Worm (Caenorhabditis elegans): Measurements from ENCODE around the gene C43F9.7.

Gene C43F9.7

ce11 chrIV:10617099-10617498 is 23.6 kb upstream of the C43F9.7 start:
- TF ChIP-seq ceh-82 (tag; optimal IDR thresholded peaks at IDR 0.05) (no peak), nhr-25 (tag; optimal IDR thresholded peaks at IDR 0.05) (peak; percentile 92), snpc-4 (tag; optimal IDR thresholded peaks at IDR 0.05) (no peak), hmg-11 (tag; optimal IDR thresholded peaks at IDR 0.05) (no peak), elt-3 (tag; optimal IDR thresholded peaks at IDR 0.05) (no peak), ZK546.5 (tag; optimal IDR thresholded peaks at IDR 0.05) (no peak), nhr-23 (tag; optimal IDR thresholded peaks at IDR 0.05) (peak; percentile 26), eor-1 (tag; optimal IDR thresholded peaks at IDR 0.05) (no peak), nhr-43 (tag; optimal IDR thresholded peaks at IDR 0.05; ENCODE audit: poor library complexity, severe bottlenecking) (peak; percentile 21), ceh-9 (tag; optimal IDR thresholded peaks at IDR 0.05) (no peak), elt-1 (tag; optimal IDR thresholded peaks at IDR 0.05) (no peak), aly-2 (tag; optimal IDR thresholded peaks at IDR 0.05) (no peak), egl-5 (tag; optimal IDR thresholded peaks at IDR 0.05) (no peak), mdl-1 (tag; optimal IDR thresholded peaks at IDR 0.05) (no peak), nhr-28 (tag; optimal IDR thresholded peaks at IDR 0.05) (no peak), tbx-2 (tag; optimal IDR thresholded peaks at IDR 0.05) (no peak), fkh-2 (tag; optimal IDR thresholded peaks at IDR 0.05) (no peak)

- TF ChIP-seq ama-1 (optimal IDR thresholded peaks at IDR 0.05) (no peak), nhr-25 (tag; optimal IDR thresholded peaks at IDR 0.05) (no peak), ZK546.5 (tag; optimal IDR thresholded peaks at IDR 0.05) (no peak), skn-1 (tag; optimal IDR thresholded peaks at IDR 0.05) (no peak), fkh-10 (GFP tag; optimal IDR thresholded peaks at IDR 0.05) (no peak)
These were observed 22.9 kb upstream of the C43F9.7 start for ce11 chrIV:10616366-10616765.

- TF ChIP-seq nhr-23 (tag; optimal IDR thresholded peaks at IDR 0.05) (peak; percentile 22), aly-2 (tag; optimal IDR thresholded peaks at IDR 0.05) (no peak), ama-1 (optimal IDR thresholded peaks at IDR 0.05) (peak; percentile 11), jun-1 (tag; optimal IDR thresholded peaks at IDR 0.05) (no peak), nhr-76 (tag; optimal IDR thresholded peaks at IDR 0.05) (no peak), sea-2 (GFP tag; optimal IDR thresholded peaks at IDR 0.05) (no peak), nhr-43 (tag; optimal IDR thresholded peaks at IDR 0.05; ENCODE audit: poor library complexity, severe bottlenecking) (peak; percentile 53), unc-39 (tag; optimal IDR thresholded peaks at IDR 0.05) (no peak), ceh-28 (tag; optimal IDR thresholded peaks at IDR 0.05) (no peak), nhr-25 (tag; optimal IDR thresholded peaks at IDR 0.05) (peak; percentile 66)
These were observed 21.5 kb upstream of the C43F9.7 start, which contains the start of gene ptr-14 for ce11 chrIV:10614918-10615477. TSS of gene ptr-14 (plus strand) at chrIV:10615427.

ce11 chrIV:10612281-10612680 is 18.8 kb upstream of the C43F9.7 start:
- TF ChIP-seq elt-3 (tag; optimal IDR thresholded peaks at IDR 0.05), result no peak
- TF ChIP-seq zag-1 (tag; optimal IDR thresholded peaks at IDR 0.05), result no peak
- no peak for TF ChIP-seq skn-1 (tag; optimal IDR thresholded peaks at IDR 0.05)
- peak; percentile 36 for TF ChIP-seq nhr-25 (tag; optimal IDR thresholded peaks at IDR 0.05)
- TF ChIP-seq ztf-11 (tag; optimal IDR thresholded peaks at IDR 0.05), result no peak
- TF ChIP-seq nhr-28 (tag; optimal IDR thresholded peaks at IDR 0.05), result no peak
- TF ChIP-seq ZK546.5 (tag; optimal IDR thresholded peaks at IDR 0.05), result no peak
- no peak for TF ChIP-seq hmg-11 (tag; optimal IDR thresholded peaks at IDR 0.05)
- no peak for TF ChIP-seq daf-12 (tag; optimal IDR thresholded peaks at IDR 0.05)
- no peak for TF ChIP-seq pha-4 (tag; optimal IDR thresholded peaks at IDR 0.05)
- no peak for TF ChIP-seq egl-5 (tag; optimal IDR thresholded peaks at IDR 0.05)
- TF ChIP-seq nhr-23 (tag; optimal IDR thresholded peaks at IDR 0.05), result peak; percentile 5
- TF ChIP-seq nhr-67 (tag; optimal IDR thresholded peaks at IDR 0.05), result no peak
- TF ChIP-seq elt-1 (tag; optimal IDR thresholded peaks at IDR 0.05), result no peak
- no peak for TF ChIP-seq lsy-12 (tag; optimal IDR thresholded peaks at IDR 0.05)
- no peak for TF ChIP-seq nhr-43 (tag; optimal IDR thresholded peaks at IDR 0.05; ENCODE audit: poor library complexity, severe bottlenecking)
- TF ChIP-seq fos-1 (tag; optimal IDR thresholded peaks at IDR 0.05), result no peak

ce11 chrIV:10609920-10610319 is 16.4 kb upstream of the C43F9.7 start:
- no peak for TF ChIP-seq mdl-1 (tag; optimal IDR thresholded peaks at IDR 0.05)
- no peak for TF ChIP-seq egl-5 (tag; optimal IDR thresholded peaks at IDR 0.05)
- no peak for TF ChIP-seq ZK546.5 (tag; optimal IDR thresholded peaks at IDR 0.05)
- TF ChIP-seq nhr-25 (tag; optimal IDR thresholded peaks at IDR 0.05), result no peak
- no peak for TF ChIP-seq ztf-11 (tag; optimal IDR thresholded peaks at IDR 0.05)
- TF ChIP-seq nhr-43 (tag; optimal IDR thresholded peaks at IDR 0.05; ENCODE audit: poor library complexity, severe bottlenecking), result no peak
- TF ChIP-seq nhr-11 (tag; optimal IDR thresholded peaks at IDR 0.05), result no peak
- no peak for TF ChIP-seq fos-1 (tag; optimal IDR thresholded peaks at IDR 0.05)
- TF ChIP-seq tbx-2 (tag; optimal IDR thresholded peaks at IDR 0.05), result no peak
- TF ChIP-seq lin-15B (tag; optimal IDR thresholded peaks at IDR 0.05), result no peak

Data from whole organism, L3 larva.